Fruit fly (Drosophila melanogaster): ENCODE measurements around the gene CG5445.

dm6 chrX:17232642-17233041 is 49.7 kb upstream of the CG5445 start, which contains the start of gene f:
- TF ChIP-seq CG14655 (GFP tag; optimal IDR thresholded peaks at IDR 0.05) (no peak), CG13204 (GFP tag; optimal IDR thresholded peaks at IDR 0.05) (no peak), CG34367 (tag; optimal IDR thresholded peaks at IDR 0.05) (no peak), Pif1B (GFP tag; optimal IDR thresholded peaks at IDR 0.05) (no peak), CG8159 (tag; optimal IDR thresholded peaks at IDR 0.05) (no peak), CG8301 (tag; optimal IDR thresholded peaks at IDR 0.05) (no peak), CG17806 (tag; optimal IDR thresholded peaks at IDR 0.05) (no peak), CG10348 (GFP tag; IDR thresholded peaks at IDR 0.05) (no peak)

All from whole organism, pupa.